Worm (Caenorhabditis elegans) whole organism, young adult: ENCODE data around the gene pho-7.

Source experiments
- T26A5.8 ChIP-seq: sonication (generic microtip); optimal IDR thresholded peaks from 2 replicates; lab custom pipeline; 2016; ENCODE audit warnings: missing genetic modification characterization, missing compliant biosample characterization
- ama-1 ChIP-seq, 3 experiments: fragments of 150-350 bp in 1 of 3; sonication (generic microtip) in 2 of 3; optimal IDR thresholded peaks; 2 replicates each; lab custom pipeline; 2014 to 2018; ENCODE audit warnings: missing biosample characterization in 2 of 3, missing genetic modification characterization in 2 of 3, missing genetic modification reagents in 2 of 3
- gei-17 ChIP-seq: fragments of 200-800 bp; sonication (Bioruptor generic); optimal IDR thresholded peaks from 2 replicates; lab custom pipeline; 2018; ENCODE audit warnings: mild to moderate bottlenecking, missing genetic modification characterization, missing compliant biosample characterization

ce11 chrX:10919613-10920012, 21.5 kb downstream of the pho-7 start, which contains the start of gene nstp-9:
- TF ChIP-seq ama-1 (optimal IDR thresholded peaks at IDR 0.05; lab: Kevin White, UChicago) = no peak
- no peak for TF ChIP-seq ama-1 (GFP tag; optimal IDR thresholded peaks at IDR 0.05; lab: Kevin White, UChicago)
- no peak for TF ChIP-seq gei-17 (GFP tag; lab: Kevin White, UChicago)
- no peak for TF ChIP-seq T26A5.8 (tag; lab: Kevin White, UChicago)
